Fruit fly (Drosophila melanogaster) whole organism: ENCODE measurements around the gene w-cup.

Experiments used
- CG8478 ChIP-seq: fragments of >200 bp; optimal IDR thresholded peaks from 2 replicates; lab custom pipeline; 2018; ENCODE audit warnings: inconsistent platforms
- EcR ChIP-seq, 2 experiments: fragments of >200 bp; optimal IDR thresholded peaks; 2 replicates each; lab custom pipeline; 2017; ENCODE audit warnings: missing biosample characterization in 2 of 2, missing genetic modification characterization in 2 of 2, missing genetic modification reagents in 2 of 2
- pan ChIP-seq: fragments of >200 bp; optimal IDR thresholded peaks from 2 replicates; lab custom pipeline; 2017
- psq ChIP-seq: fragments of >200 bp; optimal IDR thresholded peaks from 2 replicates; lab custom pipeline; 2017

DNA sequence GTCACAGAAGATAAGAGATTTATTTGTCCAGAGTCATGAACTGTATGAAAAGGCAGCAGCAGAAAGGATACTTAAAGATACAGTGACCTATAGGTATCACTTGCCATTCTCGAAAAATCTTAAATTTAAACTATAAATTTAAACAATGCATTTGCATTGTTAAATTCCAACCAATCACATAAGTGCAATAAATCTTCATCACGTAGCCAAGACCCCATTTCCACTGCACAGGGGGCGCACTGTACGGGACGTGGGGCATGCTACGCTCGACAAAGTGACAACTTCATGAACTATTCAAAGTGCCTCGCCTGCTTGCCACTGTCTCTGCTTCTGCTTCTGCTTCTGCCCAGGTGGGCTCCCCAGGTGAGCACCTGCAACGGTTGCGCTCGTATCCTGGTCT, 22.3 kb downstream of the w-cup start:
- TF ChIP-seq pan (lab: Kevin White, UChicago) (no peak), EcR (GFP tag; optimal IDR thresholded peaks at IDR 0.05; lab: Kevin White, UChicago) (no peak), psq (no peak), CG8478 (lab: Kevin White, UChicago) (no peak)
